Fruit fly (Drosophila melanogaster) S2 (cell line): ENCODE data around the gene CG31752.

Experiments
- CG8478 ChIP-seq: fragments of >200 bp; optimal IDR thresholded peaks from 2 replicates; lab custom pipeline; 2018
- CTCF ChIP-seq, 2 experiments: fragments of >200 bp; optimal IDR thresholded peaks; 2 replicates each; lab custom pipeline; 2018

- no peak for TF ChIP-seq CG8478 (lab: Kevin White, UChicago)
- no peak for TF ChIP-seq CTCF (optimal IDR thresholded peaks at IDR 0.05; lab: Kevin White, UChicago)
These were observed 17.8 kb downstream of the CG31752 start, which contains the start of gene Ugt36D1 for dm6 chr2L:18823243-18823803.
